Fruit fly (Drosophila melanogaster) whole organism: Measurements from ENCODE around the gene E2f1.

ENCODE experiments used
- pan ChIP-seq: fragments of >200 bp; optimal IDR thresholded peaks from 2 replicates; lab custom pipeline; 2017
- psq ChIP-seq: fragments of >200 bp; optimal IDR thresholded peaks from 2 replicates; lab custom pipeline; 2017

DNA sequence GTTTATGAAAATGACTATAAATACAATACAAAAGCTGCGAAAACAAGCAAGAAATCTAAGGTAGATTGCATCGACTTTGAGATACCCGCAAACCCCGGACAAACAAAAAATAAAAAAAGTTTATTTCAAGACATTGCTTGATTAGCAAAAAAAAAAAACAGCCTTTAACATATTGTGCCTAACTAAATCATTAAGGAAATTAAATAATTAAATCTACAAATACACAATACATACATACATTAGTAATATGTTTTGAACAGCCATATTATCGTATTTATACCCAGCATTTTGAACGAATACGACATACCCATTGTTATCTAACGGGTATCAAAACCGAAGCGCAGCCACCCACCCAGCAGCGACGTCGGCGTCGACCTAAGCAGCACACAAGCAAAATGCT, 47.8 kb downstream of the E2f1 start:
- TF ChIP-seq pan: no peak
- no peak for TF ChIP-seq psq (lab: Kevin White, UChicago)
